Worm (Caenorhabditis elegans): Measurements from ENCODE around the gene bbs-8.

DNA sequence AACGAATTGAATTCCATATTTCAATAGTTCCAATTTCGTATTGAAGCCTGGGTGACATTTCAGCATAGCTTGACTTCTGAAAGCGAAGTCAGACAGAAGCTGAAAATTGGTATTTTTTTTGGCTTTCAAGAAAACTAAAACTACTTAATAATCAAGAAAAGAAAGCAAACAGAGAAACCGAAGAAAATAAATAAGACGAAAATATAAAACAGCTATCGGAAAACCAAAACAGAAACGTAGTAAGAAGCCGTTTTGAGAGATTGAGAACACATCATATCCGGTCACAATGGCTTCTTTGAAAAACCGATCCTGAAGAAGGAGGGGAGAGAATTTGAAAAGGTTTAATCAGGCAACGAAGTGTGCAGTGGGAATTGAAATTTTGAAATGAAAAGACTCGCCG lies 46.6 kb downstream of the bbs-8 start, which contains the start of gene srg-30:
- TF ChIP-seq lim-6 (tag; optimal IDR thresholded peaks at IDR 0.05) = no peak
- TF ChIP-seq ama-1 (optimal IDR thresholded peaks at IDR 0.05) = no peak
- no peak for TF ChIP-seq sox-2 (GFP tag; IDR thresholded peaks at IDR 0.05)
- no peak for TF ChIP-seq fkh-6 (tag; optimal IDR thresholded peaks at IDR 0.05)
- no peak for TF ChIP-seq ceh-34 (tag; optimal IDR thresholded peaks at IDR 0.05)
- no peak for TF ChIP-seq elt-2 (tag; optimal IDR thresholded peaks at IDR 0.05)
- TF ChIP-seq tbx-7 (tag; optimal IDR thresholded peaks at IDR 0.05) = no peak
- TF ChIP-seq ttx-3 (tag; optimal IDR thresholded peaks at IDR 0.05) = no peak
- no peak for TF ChIP-seq nhr-232 (tag; optimal IDR thresholded peaks at IDR 0.05)
- TF ChIP-seq ceh-6 (GFP tag; optimal IDR thresholded peaks at IDR 0.05) = no peak
- TF ChIP-seq ceh-24 (tag; optimal IDR thresholded peaks at IDR 0.05) = no peak
- TF ChIP-seq hlh-13 (GFP tag; optimal IDR thresholded peaks at IDR 0.05) = no peak
- no peak for TF ChIP-seq odd-2 (tag; optimal IDR thresholded peaks at IDR 0.05)
- no peak for TF ChIP-seq C38D4.7 (GFP tag; optimal IDR thresholded peaks at IDR 0.05)
